Fruit fly (Drosophila melanogaster): ENCODE data around the gene AP-1gamma.
A peak's percentile ranks its signal among the peaks of the same experiment; 100 is the strongest.

Gene AP-1gamma

dm6 chrX:9060078-9060477 lies 48.4 kb upstream of the AP-1gamma start (continued):
- TF ChIP-seq crc (GFP tag; optimal IDR thresholded peaks at IDR 0.05) (no peak), caup (GFP tag; optimal IDR thresholded peaks at IDR 0.05; ENCODE audit: severe bottlenecking) (peak; percentile 57), h (optimal IDR thresholded peaks at IDR 0.05) (no peak), rib (GFP tag; IDR thresholded peaks at IDR 0.05) (no peak), B-H2 (GFP tag; optimal IDR thresholded peaks at IDR 0.05) (no peak), CG7963 (GFP tag; IDR thresholded peaks at IDR 0.05; ENCODE audit: partially characterized antibody) (no peak), CG2889 (GFP tag; IDR thresholded peaks at IDR 0.05) (peak; percentile 73; the same call in 2 of the 3 replicates), HHEX (GFP tag; optimal IDR thresholded peaks at IDR 0.05) (peak; percentile 63), Taf1 (GFP tag; IDR thresholded peaks at IDR 0.05) (no peak), CG6654 (GFP tag; optimal IDR thresholded peaks at IDR 0.05) (peak; percentile 23), CG13287 (GFP tag; IDR thresholded peaks at IDR 0.05; ENCODE audit: partially characterized antibody) (no peak), gt (GFP tag; IDR thresholded peaks at IDR 0.05) (no peak), insv (GFP tag; optimal IDR thresholded peaks at IDR 0.05) (no peak), pum (GFP tag; optimal IDR thresholded peaks at IDR 0.05) (peak; percentile 21), sug (tag; optimal IDR thresholded peaks at IDR 0.05) (no peak), CkIIα-i1 (GFP tag; IDR thresholded peaks at IDR 0.05) (0 out of 2 replicates have a peak, but pooled peaks have one; percentile 20), emc (GFP tag; optimal IDR thresholded peaks at IDR 0.05) (no peak), Fer1 (GFP tag; optimal IDR thresholded peaks at IDR 0.05) (no peak), Hr51 (GFP tag; optimal IDR thresholded peaks at IDR 0.05) (peak; percentile 11 to 89), bcd (GFP tag; optimal IDR thresholded peaks at IDR 0.05) (peak; percentile 67), Dip2 (GFP tag; IDR thresholded peaks at IDR 0.05) (no peak), CG9876 (GFP tag; optimal IDR thresholded peaks at IDR 0.05) (no peak), CG14860 (GFP tag; IDR thresholded peaks at IDR 0.05; ENCODE audit: partially characterized antibody) (no peak), CG8944 (GFP tag; optimal IDR thresholded peaks at IDR 0.05) (peak; percentile 22), Lim3 (GFP tag; IDR thresholded peaks at IDR 0.05) (no peak), CG8290 (GFP tag; optimal IDR thresholded peaks at IDR 0.05) (no peak), CG8290 (tag; optimal IDR thresholded peaks at IDR 0.05) (no peak), Rfx (GFP tag; IDR thresholded peaks at IDR 0.05) (peak; percentile 74), shn (GFP tag; optimal IDR thresholded peaks at IDR 0.05) (no peak), NFAT (GFP tag; IDR thresholded peaks at IDR 0.05) (0 out of 2 replicates have a peak, but pooled peaks have one; percentile 49), CG15479 (GFP tag; optimal IDR thresholded peaks at IDR 0.05) (no peak), MBD-R2 (GFP tag; IDR thresholded peaks at IDR 0.05) (peak; percentile 25; the same call in 1 of the 2 replicates), crp (GFP tag; optimal IDR thresholded peaks at IDR 0.05) (peak in 1 of 2 experiments; percentile 21), Opbp (GFP tag; IDR thresholded peaks at IDR 0.05; ENCODE audit: partially characterized antibody) (no peak), Kr (GFP tag; optimal IDR thresholded peaks at IDR 0.05) (no peak), CG4282 (GFP tag; optimal IDR thresholded peaks at IDR 0.05) (no peak), CG10267 (tag; optimal IDR thresholded peaks at IDR 0.05) (peak; percentile 66), ERR (GFP tag; optimal IDR thresholded peaks at IDR 0.05) (no peak), Doc2 (GFP tag; IDR thresholded peaks at IDR 0.05) (peak; percentile 14; the same call in 1 of the 2 replicates), slou (GFP tag; optimal IDR thresholded peaks at IDR 0.05) (no peak), CG11456 (GFP tag; IDR thresholded peaks at IDR 0.05) (no peak), CG14014 (GFP tag; IDR thresholded peaks at IDR 0.05) (peak; percentile 51; the same call in 1 of the 2 replicates), bsh (GFP tag; optimal IDR thresholded peaks at IDR 0.05) (peak; percentile 77 to 86), chm (GFP tag; IDR thresholded peaks at IDR 0.05) (peak; percentile 52; the same call in 1 of the 2 replicates), CG8089 (GFP tag; optimal IDR thresholded peaks at IDR 0.05) (peak; percentile 47), CG31388 (GFP tag; optimal IDR thresholded peaks at IDR 0.05) (no peak), ftz-f1 (GFP tag; optimal IDR thresholded peaks at IDR 0.05) (no peak), Sry-β (GFP tag; optimal IDR thresholded peaks at IDR 0.05) (no peak), lov (optimal IDR thresholded peaks at IDR 0.05) (no peak), lov (GFP tag; IDR thresholded peaks at IDR 0.05) (0 out of 3 replicates have a peak, but pooled peaks have one; percentile 49), vvl (GFP tag; IDR thresholded peaks at IDR 0.05) (peak; percentile 86), CG7357 (GFP tag; IDR thresholded peaks at IDR 0.05) (0 out of 3 replicates have a peak, but pooled peaks have one; percentile 41)
